Fruit fly (Drosophila melanogaster) whole organism, wandering third instar larva: ENCODE data around the gene Tmtc1.

ENCODE experiments used
- Abd-B ChIP-seq: fragments of >200 bp; optimal IDR thresholded peaks from 2 replicates; lab custom pipeline; 2017; ENCODE audit warnings: missing biosample characterization, missing genetic modification characterization
- CG32264 ChIP-seq: fragments of 200-800 bp; sonication (Bioruptor generic); optimal IDR thresholded peaks from 2 replicates; lab custom pipeline; 2016; ENCODE audit warnings: missing biosample characterization, missing genetic modification characterization
- CG9705 ChIP-seq: fragments of 200-800 bp; sonication (Bioruptor generic); optimal IDR thresholded peaks from 2 replicates; lab custom pipeline; 2018; ENCODE audit warnings: missing biosample characterization, mild to moderate bottlenecking, missing genetic modification characterization
- CrebA ChIP-seq: fragments of 200-800 bp; sonication (Bioruptor generic); optimal IDR thresholded peaks from 2 replicates; lab custom pipeline; 2016; ENCODE audit warnings: missing biosample characterization, mild to moderate bottlenecking, missing genetic modification characterization, borderline replicate concordance
- Dfd ChIP-seq: fragments of >200 bp; optimal IDR thresholded peaks from 2 replicates; lab custom pipeline; 2017; ENCODE audit warnings: missing biosample characterization, missing genetic modification characterization
- Dif ChIP-seq: fragments of 200-275, 200-300 bp; sonication (Bioruptor generic); optimal IDR thresholded peaks from 2 replicates; lab custom pipeline; 2018; ENCODE audit warnings: missing biosample characterization, missing genetic modification characterization; ENCODE audit not compliant: partially characterized antibody
- GATAd ChIP-seq: sonication (Bioruptor generic); optimal IDR thresholded peaks from 2 replicates; lab custom pipeline; 2016; ENCODE audit warnings: missing biosample characterization, missing genetic modification characterization
- HLH106 ChIP-seq: fragments of 200-800 bp; optimal IDR thresholded peaks from 3 replicates; lab custom pipeline; 2019; ENCODE audit warnings: missing biosample characterization, mild to moderate bottlenecking, missing genetic modification characterization, moderate library complexity
- Hnf4 ChIP-seq: fragments of 200-800 bp; sonication (Bioruptor generic); optimal IDR thresholded peaks from 2 replicates; lab custom pipeline; 2016; ENCODE audit warnings: missing biosample characterization, mild to moderate bottlenecking, missing genetic modification characterization
- Hr78 ChIP-seq: fragments of >200 bp; optimal IDR thresholded peaks from 2 replicates; lab custom pipeline; 2017; ENCODE audit warnings: missing biosample characterization, missing genetic modification characterization
- Hr83 ChIP-seq: fragments of 200-300 bp; sonication (Bioruptor generic); optimal IDR thresholded peaks from 2 replicates; lab custom pipeline; 2016; ENCODE audit warnings: missing biosample characterization, mild to moderate bottlenecking, missing genetic modification characterization, moderate library complexity; ENCODE audit not compliant: poor library complexity, severe bottlenecking
- Jra ChIP-seq: sonication (Bioruptor generic); optimal IDR thresholded peaks from 2 replicates; lab custom pipeline; 2016; ENCODE audit warnings: missing biosample characterization, missing genetic modification characterization
- Mio ChIP-seq: sonication (Bioruptor generic); optimal IDR thresholded peaks from 2 replicates; lab custom pipeline; 2016; ENCODE audit warnings: missing biosample characterization, missing genetic modification characterization
- Myc ChIP-seq: fragments of >200 bp; optimal IDR thresholded peaks from 2 replicates; lab custom pipeline; 2017
- N ChIP-seq: fragments of >200 bp; optimal IDR thresholded peaks from 2 replicates; lab custom pipeline; 2018; ENCODE audit warnings: missing biosample characterization, missing external identifiers, missing genetic modification characterization
- OdsH ChIP-seq: fragments of 200-800 bp; sonication (Bioruptor generic); optimal IDR thresholded peaks from 2 replicates; lab custom pipeline; 2016; ENCODE audit warnings: missing biosample characterization, mild to moderate bottlenecking, missing genetic modification characterization
- Rel ChIP-seq, 2 experiments: fragments of 200-800 bp; sonication (Bioruptor generic) in 1 of 2; optimal IDR thresholded peaks; 2 replicates in 1 of 2; 3 replicates in 1 of 2; lab custom pipeline; 2016 to 2019; ENCODE audit warnings: mild to moderate bottlenecking in 2 of 2, missing biosample characterization in 2 of 2, missing genetic modification characterization in 2 of 2, moderate library complexity in 1 of 2
- Sp1 ChIP-seq: fragments of 200-800 bp; sonication (Bioruptor generic); optimal IDR thresholded peaks from 3 replicates; lab custom pipeline; 2019; ENCODE audit warnings: missing biosample characterization, mild to moderate bottlenecking, missing genetic modification characterization, moderate library complexity
- Vsx2 ChIP-seq: fragments of 200-300, 225-300 bp; sonication (Bioruptor generic); optimal IDR thresholded peaks from 2 replicates; lab custom pipeline; 2018; ENCODE audit warnings: missing biosample characterization, missing genetic modification characterization; ENCODE audit not compliant: partially characterized antibody
- br ChIP-seq: fragments of 200-800 bp; sonication (Bioruptor generic); optimal IDR thresholded peaks from 2 replicates; lab custom pipeline; 2016; ENCODE audit warnings: missing biosample characterization, missing genetic modification characterization
- brk ChIP-seq: fragments of 200-800 bp; sonication (Bioruptor generic); optimal IDR thresholded peaks from 2 replicates; lab custom pipeline; 2016; ENCODE audit warnings: missing biosample characterization, mild to moderate bottlenecking, missing genetic modification characterization
- dl ChIP-seq, 2 experiments: fragments of 175-275, 200-275 bp in 1 of 2; fragments of 200-275 bp in 1 of 2; sonication (Bioruptor generic); optimal IDR thresholded peaks; lab custom pipeline; 2018; ENCODE audit warnings: mild to moderate bottlenecking in 2 of 2, missing biosample characterization in 2 of 2, missing genetic modification characterization in 2 of 2, moderate library complexity in 2 of 2; ENCODE audit not compliant: partially characterized antibody in 2 of 2, insufficient read depth in 1 of 2
- dmrt93B ChIP-seq: fragments of 200-800 bp; sonication (Bioruptor generic); optimal IDR thresholded peaks from 2 replicates; lab custom pipeline; 2018; ENCODE audit warnings: missing biosample characterization, mild to moderate bottlenecking, missing genetic modification characterization
- foxo ChIP-seq, 2 experiments: fragments of 200-800 bp; sonication (Bioruptor generic); optimal IDR thresholded peaks; 2 replicates in 1 of 2; 3 replicates in 1 of 2; lab custom pipeline; 2016 to 2017; ENCODE audit warnings: missing biosample characterization in 2 of 2, missing genetic modification characterization in 2 of 2
- h ChIP-seq: fragments of 200-800 bp; sonication (Bioruptor generic); optimal IDR thresholded peaks from 3 replicates; lab custom pipeline; 2016; ENCODE audit warnings: missing biosample characterization, mild to moderate bottlenecking, missing genetic modification characterization
- jim ChIP-seq: fragments of 175-275, 200-325 bp; sonication (Bioruptor generic); optimal IDR thresholded peaks from 2 replicates; lab custom pipeline; 2016; ENCODE audit warnings: missing biosample characterization, mild to moderate bottlenecking, missing genetic modification characterization
- lola ChIP-seq: fragments of >200 bp; optimal IDR thresholded peaks from 2 replicates; lab custom pipeline; 2017; ENCODE audit warnings: missing biosample characterization, missing genetic modification characterization
- pan ChIP-seq: fragments of >200 bp; optimal IDR thresholded peaks from 2 replicates; lab custom pipeline; 2017
- psq ChIP-seq: fragments of 200-800 bp; sonication (Bioruptor generic); optimal IDR thresholded peaks from 3 replicates; lab custom pipeline; 2017; ENCODE audit warnings: missing biosample characterization, mild to moderate bottlenecking, missing genetic modification characterization, moderate library complexity
- rgr ChIP-seq: fragments of 200-800 bp; sonication (Bioruptor generic); optimal IDR thresholded peaks from 3 replicates; lab custom pipeline; 2016; ENCODE audit warnings: missing biosample characterization, mild to moderate bottlenecking, missing genetic modification characterization
- sage ChIP-seq: fragments of 200-800 bp; sonication (Bioruptor generic); optimal IDR thresholded peaks from 2 replicates; lab custom pipeline; 2016; ENCODE audit warnings: missing biosample characterization, mild to moderate bottlenecking, missing genetic modification characterization
- sv ChIP-seq: fragments of 200-800 bp; sonication (Bioruptor generic); optimal IDR thresholded peaks from 3 replicates; lab custom pipeline; 2016; ENCODE audit warnings: missing biosample characterization, missing genetic modification characterization
- usp ChIP-seq: fragments of >200 bp; optimal IDR thresholded peaks from 2 replicates; lab custom pipeline; 2017; ENCODE audit warnings: missing biosample characterization, missing genetic modification characterization
- woc ChIP-seq: sonication (Bioruptor generic); optimal IDR thresholded peaks from 2 replicates; lab custom pipeline; 2016; ENCODE audit warnings: missing biosample characterization, mild to moderate bottlenecking, missing genetic modification characterization

The Tmtc1 gene

dm6 chr2L:2655094-2655493, 22.4 kb upstream of the Tmtc1 start, which contains the start of gene Prosbeta4R2:
TSS of gene Prosbeta4R2 (plus strand) at chr2L:2655394.
- TF ChIP-seq CrebA (no peak), foxo (GFP tag; optimal IDR thresholded peaks at IDR 0.05; lab: Kevin White, UChicago) (no peak), Hnf4 (GFP tag; lab: Kevin White, UChicago) (no peak), brk (GFP tag; lab: Kevin White, UChicago) (no peak), GATAd (GFP tag; lab: Kevin White, UChicago) (no peak), HLH106 (tag; lab: Kevin White, UChicago) (no peak), br (no peak), dl (GFP tag; optimal IDR thresholded peaks at IDR 0.05; lab: Kevin White, UChicago; ENCODE audit: insufficient read depth in 1 of 2, partially characterized antibody in 2 of 2) (no peak), woc (GFP tag; lab: Kevin White, UChicago) (no peak), Mio (GFP tag; lab: Kevin White, UChicago) (no peak)
- TF ChIP-seq, all 38 proteins: peak for 0

- TF ChIP-seq Sp1 (no peak), Rel (GFP tag; optimal IDR thresholded peaks at IDR 0.05; lab: Kevin White, UChicago) (no peak), Rel (tag; optimal IDR thresholded peaks at IDR 0.05; lab: Kevin White, UChicago) (no peak), Hr78 (GFP tag; lab: Kevin White, UChicago) (no peak), sage (no peak), dmrt93B (GFP tag; lab: Kevin White, UChicago) (no peak), GATAd (GFP tag; lab: Kevin White, UChicago) (no peak), br (no peak), Mio (GFP tag; lab: Kevin White, UChicago) (no peak), Jra (GFP tag; lab: Kevin White, UChicago) (no peak), CG32264 (GFP tag; lab: Kevin White, UChicago) (no peak), pan (lab: Kevin White, UChicago) (no peak), HLH106 (tag; lab: Kevin White, UChicago) (no peak), Vsx2 (no peak), CG9705 (GFP tag; lab: Kevin White, UChicago) (no peak)
Observed at dm6 chr2L:2664762-2665161, 12.8 kb upstream of the Tmtc1 start, which contains the start of gene Trf4. TSS of gene Trf4 (plus strand) at chr2L:2665062.

- TF ChIP-seq Dif (GFP tag; lab: Kevin White, UChicago) (no peak), woc (GFP tag; lab: Kevin White, UChicago) (no peak), dmrt93B (GFP tag; lab: Kevin White, UChicago) (no peak), OdsH (GFP tag; lab: Kevin White, UChicago) (no peak), CG32264 (GFP tag; lab: Kevin White, UChicago) (no peak), br (no peak), Hnf4 (GFP tag; lab: Kevin White, UChicago) (no peak), Abd-B (no peak), CG9705 (GFP tag; lab: Kevin White, UChicago) (no peak), Myc (no peak), Sp1 (no peak), usp (no peak), Jra (GFP tag; lab: Kevin White, UChicago) (no peak), Mio (GFP tag; lab: Kevin White, UChicago) (no peak), N (GFP tag; lab: Kevin White, UChicago) (no peak), CrebA (no peak), pan (lab: Kevin White, UChicago) (no peak), psq (GFP tag; lab: Kevin White, UChicago) (no peak), jim (GFP tag; lab: Kevin White, UChicago) (no peak), h (GFP tag; lab: Kevin White, UChicago) (no peak)
- TF ChIP-seq, all 38 proteins: peak for 0
Observed at dm6 chr2L:2669523-2669922, 8.0 kb upstream of the Tmtc1 start, which contains the start of gene Gr23a. TSS of gene Gr23a (plus strand) at chr2L:2669823.

- no peak for TF ChIP-seq br
- TF ChIP-seq Rel (GFP tag; optimal IDR thresholded peaks at IDR 0.05; lab: Kevin White, UChicago) = no peak
- no peak for TF ChIP-seq Rel (tag; optimal IDR thresholded peaks at IDR 0.05; lab: Kevin White, UChicago)
- TF ChIP-seq sv (GFP tag; lab: Kevin White, UChicago) = no peak
- no peak for TF ChIP-seq Hr83 (GFP tag; lab: Kevin White, UChicago)
- TF ChIP-seq usp = no peak
- TF ChIP-seq rgr (GFP tag; lab: Kevin White, UChicago) = no peak
- TF ChIP-seq foxo (GFP tag; optimal IDR thresholded peaks at IDR 0.05; lab: Kevin White, UChicago) = no peak
- TF ChIP-seq Hr78 (GFP tag; lab: Kevin White, UChicago) = no peak
- no peak for TF ChIP-seq Sp1
- TF ChIP-seq dmrt93B (GFP tag; lab: Kevin White, UChicago) = no peak
- no peak for TF ChIP-seq Dif (GFP tag; lab: Kevin White, UChicago)
- TF ChIP-seq lola = no peak
- no peak for TF ChIP-seq Myc
- no peak for TF ChIP-seq Dfd (GFP tag; lab: Kevin White, UChicago)
- no peak for TF ChIP-seq CG9705 (GFP tag; lab: Kevin White, UChicago)
- no peak for TF ChIP-seq psq (GFP tag; lab: Kevin White, UChicago)
- TF ChIP-seq OdsH (GFP tag; lab: Kevin White, UChicago) = no peak
- no peak for TF ChIP-seq pan (lab: Kevin White, UChicago)
Observed at dm6 chr2L:2696337-2696736, 18.8 kb downstream of the Tmtc1 start, which contains the start of gene Trf5. TSS of gene Trf5 (minus strand) at chr2L:2696437.
